Worm (Caenorhabditis elegans): ENCODE measurements around the gene mop-25.2.
"Not testable (repeated sequence)": the region's sequence is repeated elsewhere in the genome, so short reads cannot be mapped to it uniquely, and the experiment has no call there.

mop-25.2 gene

ce11 chrII:9703601-9704000 is at the start of gene mop-25.2:
mop-25.2 (minus strand) TSS chrII:9703701.
- TF ChIP-seq unc-62 (GFP tag; optimal IDR thresholded peaks at IDR 0.05) = no peak

- no peak for TF ChIP-seq unc-62 (GFP tag; optimal IDR thresholded peaks at IDR 0.05)
Measured at ce11 chrII:9753056-9753455, 49.6 kb upstream of the mop-25.2 start, which contains the start of gene Y53C12B.7. Y53C12B.7 (minus strand) TSS chrII:9753218.

- no peak for TF ChIP-seq unc-62 (GFP tag; optimal IDR thresholded peaks at IDR 0.05)
Measured at ce11 chrII:9752278-9752677, 48.8 kb upstream of the mop-25.2 start.

- TF ChIP-seq unc-62 (GFP tag; optimal IDR thresholded peaks at IDR 0.05) = no peak
Measured at ce11 chrII:9746069-9746468, 42.6 kb upstream of the mop-25.2 start, which contains the start of the genes Y53C12B.1 and nos-3. Y53C12B.1 (minus strand) TSS chrII:9746078. nos-3 (plus strand) TSS chrII:9746316.

ce11 chrII:9742784-9743183 is 39.3 kb upstream of the mop-25.2 start, which contains the start of gene pno-1:
pno-1 (minus strand) TSS chrII:9742884.
- no peak for TF ChIP-seq unc-62 (GFP tag; optimal IDR thresholded peaks at IDR 0.05)

ce11 chrII:9741400-9741799 is 37.9 kb upstream of the mop-25.2 start:
- no peak for TF ChIP-seq unc-62 (GFP tag; optimal IDR thresholded peaks at IDR 0.05)

ce11 chrII:9740552-9740951 is 37.1 kb upstream of the mop-25.2 start:
- no peak for TF ChIP-seq unc-62 (GFP tag; optimal IDR thresholded peaks at IDR 0.05)

ce11 chrII:9738820-9739219 is 35.3 kb upstream of the mop-25.2 start:
- TF ChIP-seq unc-62 (GFP tag; optimal IDR thresholded peaks at IDR 0.05) = no peak

- no peak for TF ChIP-seq unc-62 (GFP tag; optimal IDR thresholded peaks at IDR 0.05)
Measured at ce11 chrII:9735785-9736184, 32.3 kb upstream of the mop-25.2 start.

ce11 chrII:9731810-9732209 is 28.3 kb upstream of the mop-25.2 start, which contains the start of gene mab-3:
mab-3 (plus strand) TSS chrII:9732137.
- TF ChIP-seq unc-62 (GFP tag; optimal IDR thresholded peaks at IDR 0.05) = not testable (repeated sequence)

- no peak for TF ChIP-seq unc-62 (GFP tag; optimal IDR thresholded peaks at IDR 0.05)
Measured at ce11 chrII:9729866-9730265, 26.4 kb upstream of the mop-25.2 start.

- TF ChIP-seq unc-62 (GFP tag; optimal IDR thresholded peaks at IDR 0.05) = no peak
Measured at ce11 chrII:9729196-9729595, 25.7 kb upstream of the mop-25.2 start.

- no peak for TF ChIP-seq unc-62 (GFP tag; optimal IDR thresholded peaks at IDR 0.05)
Measured at ce11 chrII:9728506-9728905, 25.0 kb upstream of the mop-25.2 start.

ce11 chrII:9727192-9727699 is 23.7 kb upstream of the mop-25.2 start:
- no peak for TF ChIP-seq unc-62 (GFP tag; optimal IDR thresholded peaks at IDR 0.05)

ce11 chrII:9725056-9725455 is 21.6 kb upstream of the mop-25.2 start:
- TF ChIP-seq unc-62 (GFP tag; optimal IDR thresholded peaks at IDR 0.05) = no peak

ce11 chrII:9724464-9724863 is 21.0 kb upstream of the mop-25.2 start, which contains the start of gene cutl-2:
cutl-2 (minus strand) TSS chrII:9724673.
- TF ChIP-seq unc-62 (GFP tag; optimal IDR thresholded peaks at IDR 0.05) = no peak

- TF ChIP-seq unc-62 (GFP tag; optimal IDR thresholded peaks at IDR 0.05) = not testable (repeated sequence)
Measured at ce11 chrII:9718631-9719252, 15.2 kb upstream of the mop-25.2 start, which contains the start of gene Y53C12A.11. Y53C12A.11 (minus strand) TSS chrII:9718698.

All from whole organism, dauer.